Worm (Caenorhabditis elegans) whole organism, midembryonic: ENCODE data around the gene srj-26.

ENCODE experiments used
- T22C8.4 ChIP-seq: fragments of 200-800 bp; sonication (Bioruptor generic); IDR thresholded peaks from 2 replicates; pipeline ENCODE4 v1.3.6; 2022; ENCODE audit warnings: missing genetic modification characterization, missing compliant biosample characterization
- cog-1 ChIP-seq: sonication (generic microtip); optimal IDR thresholded peaks from 2 replicates; lab custom pipeline; 2016; ENCODE audit warnings: missing genetic modification characterization, missing compliant biosample characterization
- flt-1 ChIP-seq: fragments of 200-800 bp; sonication (Bioruptor generic); IDR thresholded peaks from 2 replicates; pipeline ENCODE4 v1.3.6; 2022; ENCODE audit warnings: missing genetic modification characterization, missing compliant biosample characterization
- klf-2 ChIP-seq: fragments of 200-800 bp; sonication (Bioruptor generic); conservative IDR thresholded peaks from 2 replicates; pipeline ENCODE4 v1.3.6; 2022; ENCODE audit warnings: missing genetic modification reagents, missing genetic modification characterization, missing compliant biosample characterization
- med-1 ChIP-seq: sonication (generic microtip); optimal IDR thresholded peaks from 2 replicates; lab custom pipeline; 2017; ENCODE audit warnings: missing genetic modification characterization, mild to moderate bottlenecking, missing compliant biosample characterization, antibody characterized with exemption, missing genetic modification reagents; ENCODE audit not compliant: insufficient read depth
- ref-1 ChIP-seq: fragments of 200-800 bp; sonication (Bioruptor generic); conservative IDR thresholded peaks from 2 replicates; pipeline ENCODE4 v1.3.6; 2022; ENCODE audit warnings: missing genetic modification reagents, missing genetic modification characterization, missing compliant biosample characterization
- tab-1 ChIP-seq: fragments of 200-800 bp; sonication (Bioruptor generic); IDR thresholded peaks from 2 replicates; pipeline ENCODE4 v1.3.6; 2022; ENCODE audit warnings: missing genetic modification characterization, missing compliant biosample characterization
- ztf-23 ChIP-seq: fragments of 200-800 bp; sonication (Bioruptor generic); IDR thresholded peaks from 2 replicates; pipeline ENCODE4 v1.3.6; 2022; ENCODE audit warnings: missing genetic modification reagents, missing genetic modification characterization, missing compliant biosample characterization

DNA sequence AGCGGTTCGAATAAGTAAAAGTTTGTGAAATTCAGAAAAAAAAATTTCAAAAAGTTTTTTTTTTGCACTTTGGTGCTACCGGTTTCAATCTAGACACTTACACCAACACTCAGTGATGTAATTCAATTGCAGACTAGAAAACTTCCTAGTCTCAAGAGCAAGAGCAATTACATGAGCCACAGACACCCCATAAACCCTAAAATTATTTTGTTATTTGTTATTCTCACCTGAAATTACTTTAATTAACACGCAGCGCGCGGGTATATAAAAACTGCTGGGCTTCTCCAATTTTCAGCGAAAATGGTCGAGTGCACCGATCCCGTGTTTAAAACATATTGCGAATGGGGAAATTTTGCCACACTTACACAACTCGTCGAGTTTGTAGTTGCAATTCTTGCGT is 5.4 kb downstream of the srj-26 start, which contains the start of gene srw-83:
- no peak for TF ChIP-seq tab-1 (GFP tag; lab: Robert Waterston, UW)
- TF ChIP-seq klf-2 (GFP tag; lab: Robert Waterston, UW), result no peak
- no peak for TF ChIP-seq T22C8.4 (GFP tag; lab: Robert Waterston, UW)
- TF ChIP-seq ztf-23 (GFP tag; lab: Robert Waterston, UW), result no peak
- no peak for TF ChIP-seq cog-1 (tag; lab: Kevin White, UChicago)
- no peak for TF ChIP-seq med-1
- TF ChIP-seq flt-1 (GFP tag; lab: Robert Waterston, UW), result no peak
- TF ChIP-seq ref-1 (GFP tag; lab: Robert Waterston, UW), result no peak
